Fruit fly (Drosophila melanogaster): ENCODE measurements around the gene CG34288.

DNA sequence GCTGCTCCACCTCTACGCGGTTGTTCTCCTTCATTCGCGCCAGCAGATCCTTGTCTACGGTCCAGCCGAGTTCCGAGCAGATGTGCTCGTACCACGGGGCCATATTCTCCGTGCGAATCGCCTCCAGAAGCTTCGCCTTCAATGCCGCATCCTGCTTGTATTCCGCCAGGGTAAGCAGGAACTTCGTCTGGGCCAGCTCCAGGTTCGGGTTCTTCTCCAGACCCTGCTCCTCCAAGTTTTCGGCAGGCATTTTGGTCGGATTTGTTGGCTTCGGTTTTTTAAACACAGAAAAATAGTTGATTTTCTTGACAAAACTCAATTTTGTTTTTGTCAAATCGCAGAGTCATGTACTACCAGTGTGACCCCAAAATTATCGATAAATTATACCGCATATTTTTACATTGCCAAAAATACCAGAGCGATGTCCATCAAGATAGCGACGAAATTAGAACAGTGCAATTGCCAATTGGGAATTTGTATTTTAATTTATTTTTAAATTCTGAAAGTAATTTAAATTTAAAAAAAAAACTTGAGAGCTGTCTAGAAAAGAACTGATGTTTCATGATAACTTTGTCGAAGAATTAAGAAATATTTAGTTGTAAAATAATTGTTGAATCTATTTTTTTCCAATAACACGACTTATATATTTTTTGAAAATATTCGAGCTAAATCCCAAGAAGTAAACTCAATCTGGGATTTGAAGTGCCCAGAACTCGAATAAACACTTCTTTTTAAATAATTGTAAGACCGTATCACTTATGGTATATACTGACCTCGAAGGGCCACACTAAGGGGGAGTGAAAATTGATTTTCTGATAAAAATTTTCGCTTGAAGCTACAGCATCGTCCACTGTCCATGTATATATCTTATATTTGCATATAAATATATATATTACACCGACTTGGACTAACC lies 14.9 kb upstream of the CG34288 start, which contains the start of the genes Rpn7 and AP-2mu:
- TF ChIP-seq CG3032 (tag; optimal IDR thresholded peaks at IDR 0.05) (no peak), CG6854 (GFP tag; optimal IDR thresholded peaks at IDR 0.05) (no peak), dac (GFP tag; optimal IDR thresholded peaks at IDR 0.05) (no peak), CG31627 (GFP tag; optimal IDR thresholded peaks at IDR 0.05) (no peak), Lpt (GFP tag; optimal IDR thresholded peaks at IDR 0.05) (no peak), CG16779 (tag; optimal IDR thresholded peaks at IDR 0.05) (no peak)

Data from whole organism, prepupa.